Fruit fly (Drosophila melanogaster) S2 (cell line): ENCODE measurements around the gene CG46466.

Experiments used
- CG8478 ChIP-seq: fragments of >200 bp; optimal IDR thresholded peaks from 2 replicates; lab custom pipeline; 2018
- CTCF ChIP-seq, 2 experiments: fragments of >200 bp; optimal IDR thresholded peaks; 2 replicates each; lab custom pipeline; 2018

- TF ChIP-seq CG8478 (lab: Kevin White, UChicago) (no peak), CTCF (optimal IDR thresholded peaks at IDR 0.05; lab: Kevin White, UChicago) (no peak)
Measured at dm6 chr4:663055-663670, at the start of gene CG46466, which contains the start of gene Slip1.
